Worm (Caenorhabditis elegans): Measurements from ENCODE around the gene fbxb-22.

DNA sequence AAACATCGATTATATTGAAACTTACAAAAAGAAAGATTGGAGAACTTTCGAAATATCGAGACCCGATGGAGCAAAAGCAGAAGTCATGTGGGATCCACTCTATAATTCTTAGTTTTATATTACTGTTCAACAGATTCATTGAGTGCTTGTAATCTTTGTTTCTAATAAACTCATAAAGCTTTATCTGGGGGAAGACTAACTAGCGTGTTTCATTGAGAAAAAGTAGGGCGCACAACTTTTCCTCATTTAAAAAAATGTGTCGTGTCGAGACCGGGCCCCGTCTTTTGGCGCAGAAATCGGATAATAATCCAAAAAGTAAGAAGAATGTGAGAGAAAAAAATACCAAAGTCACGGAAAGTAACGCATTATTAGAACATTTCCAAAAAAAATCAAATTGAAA is 26.2 kb upstream of the fbxb-22 start, which contains the start of gene faah-4:
- no peak for TF ChIP-seq fkh-10 (GFP tag; optimal IDR thresholded peaks at IDR 0.05)
- no peak for TF ChIP-seq ceh-9 (tag; optimal IDR thresholded peaks at IDR 0.05)
- TF ChIP-seq hlh-30 (tag; optimal IDR thresholded peaks at IDR 0.05; ENCODE audit: insufficient read depth) = no peak
- no peak for TF ChIP-seq ceh-6 (GFP tag; optimal IDR thresholded peaks at IDR 0.05)
